Fruit fly (Drosophila melanogaster) whole organism, pupa: Measurements from ENCODE around the gene CdGAPr.

ENCODE experiments used
- CG12605 ChIP-seq: fragments of 200-800 bp; sonication (Bioruptor generic); IDR thresholded peaks from 2 replicates; pipeline ENCODE4 v1.3.6; 2022; ENCODE audit warnings: missing biosample characterization, missing genetic modification characterization
- CG15710 ChIP-seq: fragments of 200-800 bp; sonication (Bioruptor generic); optimal IDR thresholded peaks from 2 replicates; lab custom pipeline; 2018; ENCODE audit warnings: missing biosample characterization, mild to moderate bottlenecking, missing genetic modification characterization, moderate library complexity
- CG17806 ChIP-seq: fragments of 200-800 bp; sonication (Bioruptor generic); optimal IDR thresholded peaks from 2 replicates; lab custom pipeline; 2018; ENCODE audit warnings: missing biosample characterization, mild to moderate bottlenecking, missing genetic modification characterization, moderate library complexity
- D1 ChIP-seq: fragments of 200-800 bp; sonication (Bioruptor generic); optimal IDR thresholded peaks from 2 replicates; lab custom pipeline; 2018; ENCODE audit warnings: missing biosample characterization, mild to moderate bottlenecking, missing genetic modification characterization, moderate library complexity
- EcR ChIP-seq: fragments of 200-800 bp; sonication (Bioruptor generic); optimal IDR thresholded peaks from 3 replicates; lab custom pipeline; 2019; ENCODE audit warnings: missing biosample characterization, missing genetic modification characterization, mild to moderate bottlenecking, moderate library complexity, missing genetic modification reagents

DNA sequence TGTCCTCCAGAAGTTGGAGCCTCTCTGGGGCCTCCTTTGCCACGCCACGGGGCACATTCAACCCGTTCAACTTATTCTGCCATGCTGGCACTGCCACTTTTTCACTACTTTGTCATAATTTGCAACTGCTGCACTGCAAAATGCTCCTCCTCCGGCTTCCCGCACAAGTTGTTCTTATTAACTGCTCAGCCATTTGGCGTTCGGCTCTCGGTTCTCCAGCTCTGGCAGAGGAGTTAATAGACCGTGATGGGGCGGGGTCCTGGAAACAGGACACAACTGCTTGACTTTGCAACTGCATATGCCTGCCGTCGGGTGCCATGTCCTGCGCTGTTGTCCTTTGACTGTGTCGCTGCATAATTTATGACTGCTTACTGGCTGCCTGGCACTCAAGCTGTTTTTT, 13.3 kb upstream of the CdGAPr start:
- TF ChIP-seq EcR (GFP tag; lab: Kevin White, UChicago) (no peak), CG15710 (no peak), CG17806 (no peak), D1 (tag; lab: Kevin White, UChicago) (no peak), CG12605 (GFP tag; lab: Robert Waterston, UW) (no peak)
